Fruit fly (Drosophila melanogaster) whole organism, embryonic: ENCODE results near the gene r-l.

ENCODE experiments used
- Aef1 ChIP-seq: fragments of 200-800 bp; sonication (Bioruptor generic); IDR thresholded peaks from 3 replicates; pipeline ENCODE4 v1.3.6; 2022; ENCODE audit warnings: missing biosample characterization, missing genetic modification characterization
- CG10147 ChIP-seq: fragments of 200-800 bp; sonication (Bioruptor generic); optimal IDR thresholded peaks from 2 replicates; lab custom pipeline; 2019; ENCODE audit warnings: missing biosample characterization, mild to moderate bottlenecking, missing genetic modification characterization, moderate library complexity
- CG1024 ChIP-seq: fragments of 200-800 bp; sonication (Bioruptor generic); IDR thresholded peaks from 2 replicates; pipeline ENCODE4 v1.3.6; 2022; ENCODE audit warnings: missing biosample characterization, missing genetic modification characterization
- CG10321 ChIP-seq: fragments of 200-800 bp; sonication (Bioruptor generic); IDR thresholded peaks from 2 replicates; pipeline ENCODE4 v1.3.6; 2022; ENCODE audit warnings: missing biosample characterization, missing genetic modification characterization
- CG11504 ChIP-seq: fragments of 200-800 bp; sonication (Bioruptor generic); optimal IDR thresholded peaks from 3 replicates; lab custom pipeline; 2019; ENCODE audit warnings: missing biosample characterization, mild to moderate bottlenecking, missing genetic modification characterization, moderate library complexity
- CG11723 ChIP-seq: fragments of 200-800 bp; sonication (Bioruptor generic); optimal IDR thresholded peaks from 2 replicates; lab custom pipeline; 2017; ENCODE audit warnings: missing biosample characterization, mild to moderate bottlenecking, missing genetic modification characterization
- CG1233 ChIP-seq: fragments of 200-800 bp; sonication (Bioruptor generic); optimal IDR thresholded peaks from 4 replicates; lab custom pipeline; 2018; ENCODE audit warnings: missing biosample characterization, mild to moderate bottlenecking, missing genetic modification characterization
- CG12744 ChIP-seq: fragments of 200-800 bp; sonication (Bioruptor generic); optimal IDR thresholded peaks from 2 replicates; lab custom pipeline; 2016; ENCODE audit warnings: missing biosample characterization, missing genetic modification characterization
- CG14441 ChIP-seq: fragments of 200-800 bp; sonication (Bioruptor generic); IDR thresholded peaks from 2 replicates; pipeline ENCODE4 v1.3.6; 2022; ENCODE audit warnings: missing biosample characterization, missing genetic modification characterization
- CG14710 ChIP-seq: fragments of 200-800 bp; sonication (Bioruptor generic); optimal IDR thresholded peaks from 3 replicates; lab custom pipeline; 2019; ENCODE audit warnings: missing biosample characterization, mild to moderate bottlenecking, missing genetic modification characterization, moderate library complexity
- CG14965 ChIP-seq: fragments of 200-800 bp; sonication (Bioruptor generic); optimal IDR thresholded peaks from 2 replicates; lab custom pipeline; 2016; ENCODE audit warnings: missing biosample characterization, missing genetic modification characterization, borderline replicate concordance
- CG16779 ChIP-seq: fragments of 200-800 bp; sonication (Bioruptor generic); IDR thresholded peaks from 2 replicates; pipeline ENCODE4 v1.3.6; 2022; ENCODE audit warnings: missing biosample characterization, missing genetic modification characterization
- CG18262 ChIP-seq: fragments of 200-800 bp; optimal IDR thresholded peaks from 3 replicates; lab custom pipeline; 2019; ENCODE audit warnings: missing biosample characterization, mild to moderate bottlenecking, missing genetic modification characterization, moderate library complexity
- CG2120 ChIP-seq: fragments of 200-800 bp; sonication (Bioruptor generic); optimal IDR thresholded peaks from 3 replicates; lab custom pipeline; 2016; ENCODE audit warnings: missing biosample characterization, missing genetic modification characterization
- CG2202 ChIP-seq: fragments of 200-800 bp; sonication (Bioruptor generic); optimal IDR thresholded peaks from 2 replicates; lab custom pipeline; 2018; ENCODE audit warnings: missing biosample characterization, mild to moderate bottlenecking, missing genetic modification characterization
- CG4282 ChIP-seq: fragments of 200-800 bp; sonication (Bioruptor generic); optimal IDR thresholded peaks from 2 replicates; lab custom pipeline; 2016; ENCODE audit warnings: missing biosample characterization, missing genetic modification characterization
- CG4404 ChIP-seq: fragments of 200-800 bp; sonication (Bioruptor generic); IDR thresholded peaks from 2 replicates; pipeline ENCODE4 v1.3.6; 2022; ENCODE audit warnings: missing biosample characterization, missing genetic modification characterization
- CG6175 ChIP-seq: fragments of 200-800 bp; sonication (Bioruptor generic); IDR thresholded peaks from 3 replicates; pipeline ENCODE4 v1.3.6; 2022; ENCODE audit warnings: missing biosample characterization, missing genetic modification characterization
- CG7372 ChIP-seq: fragments of 200-800 bp; sonication (Bioruptor generic); IDR thresholded peaks from 2 replicates; pipeline ENCODE4 v1.3.6; 2022; ENCODE audit warnings: missing biosample characterization, missing genetic modification characterization
- CG7786 ChIP-seq: fragments of 200-800 bp; sonication (Bioruptor generic); optimal IDR thresholded peaks from 2 replicates; lab custom pipeline; 2016; ENCODE audit warnings: missing biosample characterization, missing genetic modification characterization
- CG9727 ChIP-seq: fragments of 200-800 bp; sonication (Bioruptor generic); optimal IDR thresholded peaks from 3 replicates; lab custom pipeline; 2017; ENCODE audit warnings: missing biosample characterization, mild to moderate bottlenecking, missing genetic modification characterization
- Gug ChIP-seq: fragments of 200-800 bp; sonication (Bioruptor generic); IDR thresholded peaks from 4 replicates; pipeline ENCODE4 v1.3.6; 2022; ENCODE audit warnings: missing biosample characterization, missing genetic modification characterization
- Hr3 ChIP-seq: fragments of 200-800 bp; sonication (Bioruptor generic); optimal IDR thresholded peaks from 3 replicates; lab custom pipeline; 2016; ENCODE audit warnings: missing biosample characterization, missing genetic modification characterization
- Hr78 ChIP-seq, 2 experiments: fragments of 200-800 bp in 1 of 2; fragments of >200 bp in 1 of 2; sonication (Bioruptor generic) in 1 of 2; optimal IDR thresholded peaks; 2 replicates each; lab custom pipeline; 2017 to 2019; ENCODE audit warnings: missing biosample characterization in 2 of 2, missing genetic modification characterization in 2 of 2, mild to moderate bottlenecking in 1 of 2, moderate library complexity in 1 of 2
- Hsf ChIP-seq: fragments of 200-800 bp; sonication (Bioruptor generic); optimal IDR thresholded peaks from 3 replicates; lab custom pipeline; 2016; ENCODE audit warnings: missing biosample characterization, missing genetic modification characterization
- Lim3 ChIP-seq: fragments of 200-800 bp; sonication (Bioruptor generic); IDR thresholded peaks from 2 replicates; pipeline ENCODE4 v1.3.6; 2022; ENCODE audit warnings: missing biosample characterization, missing genetic modification characterization
- Myb ChIP-seq: fragments of 200-800 bp; sonication (Bioruptor generic); optimal IDR thresholded peaks from 2 replicates; lab custom pipeline; 2016; ENCODE audit warnings: missing biosample characterization, missing genetic modification characterization
- Poxn ChIP-seq: fragments of 200-800 bp; sonication (Bioruptor generic); IDR thresholded peaks from 2 replicates; pipeline ENCODE4 v1.3.6; 2022; ENCODE audit warnings: missing biosample characterization, missing genetic modification characterization
- Sox100B ChIP-seq: fragments of 200-800 bp; sonication (Bioruptor generic); optimal IDR thresholded peaks from 3 replicates; lab custom pipeline; 2018; ENCODE audit warnings: missing biosample characterization, mild to moderate bottlenecking, missing genetic modification characterization
- bab2 ChIP-seq: fragments of 200-800 bp; sonication (Bioruptor generic); optimal IDR thresholded peaks from 2 replicates; lab custom pipeline; 2016; ENCODE audit warnings: missing biosample characterization, missing genetic modification characterization
- bsh ChIP-seq, 2 experiments: fragments of 200-800 bp; sonication (Bioruptor generic); optimal IDR thresholded peaks; 2 replicates each; lab custom pipeline; 2017 to 2018; ENCODE audit warnings: mild to moderate bottlenecking in 2 of 2, missing biosample characterization in 2 of 2, missing genetic modification characterization in 2 of 2, moderate library complexity in 1 of 2
- cwo ChIP-seq: fragments of 200-800 bp; sonication (Bioruptor generic); optimal IDR thresholded peaks from 3 replicates; lab custom pipeline; 2017; ENCODE audit warnings: missing biosample characterization, missing genetic modification characterization, mild to moderate bottlenecking, moderate library complexity, missing genetic modification reagents
- dm ChIP-seq: fragments of 200-800 bp; sonication (Bioruptor generic); optimal IDR thresholded peaks from 3 replicates; lab custom pipeline; 2016; ENCODE audit warnings: missing biosample characterization, missing genetic modification characterization
- en ChIP-seq: fragments of 200-800 bp; sonication (Bioruptor generic); optimal IDR thresholded peaks from 2 replicates; lab custom pipeline; 2016; ENCODE audit warnings: missing biosample characterization, missing genetic modification characterization
- kah ChIP-seq: fragments of 200-800 bp; sonication (Bioruptor generic); optimal IDR thresholded peaks from 2 replicates; lab custom pipeline; 2018; ENCODE audit warnings: missing biosample characterization, mild to moderate bottlenecking, missing genetic modification characterization
- lbe ChIP-seq: fragments of 200-800 bp; sonication (Bioruptor generic); optimal IDR thresholded peaks from 2 replicates; lab custom pipeline; 2016; ENCODE audit warnings: missing biosample characterization, mild to moderate bottlenecking, missing genetic modification characterization
- lola ChIP-seq, 3 experiments: fragments of >200 bp in 2 of 3; fragments of 200-800 bp in 1 of 3; sonication (Bioruptor generic) in 1 of 3; optimal IDR thresholded peaks; 2 replicates each; lab custom pipeline; 2017 to 2019; ENCODE audit warnings: missing biosample characterization in 3 of 3, missing genetic modification characterization in 3 of 3, mild to moderate bottlenecking in 1 of 3, moderate library complexity in 1 of 3
- mam ChIP-seq: fragments of 200-800 bp; sonication (Bioruptor generic); optimal IDR thresholded peaks from 3 replicates; lab custom pipeline; 2016; ENCODE audit warnings: missing biosample characterization, missing genetic modification characterization
- pfk ChIP-seq: fragments of 200-800 bp; sonication (Bioruptor generic); optimal IDR thresholded peaks from 2 replicates; lab custom pipeline; 2018; ENCODE audit warnings: missing biosample characterization, mild to moderate bottlenecking, missing genetic modification characterization, moderate library complexity
- repo ChIP-seq: fragments of 200-800 bp; sonication (Bioruptor generic); optimal IDR thresholded peaks from 2 replicates; lab custom pipeline; 2016; ENCODE audit warnings: missing biosample characterization, missing genetic modification characterization
- run ChIP-seq: fragments of 200-800 bp; sonication (Bioruptor generic); optimal IDR thresholded peaks from 3 replicates; lab custom pipeline; 2018; ENCODE audit warnings: missing biosample characterization, mild to moderate bottlenecking, missing genetic modification characterization
- schlank ChIP-seq: fragments of 200-800 bp; sonication (Bioruptor generic); optimal IDR thresholded peaks from 2 replicates; lab custom pipeline; 2018; ENCODE audit warnings: missing biosample characterization, mild to moderate bottlenecking, missing genetic modification characterization
- slou ChIP-seq: fragments of 200-800 bp; sonication (Bioruptor generic); optimal IDR thresholded peaks from 3 replicates; lab custom pipeline; 2016; ENCODE audit warnings: missing biosample characterization, missing genetic modification characterization
- so ChIP-seq: fragments of 200-800 bp; sonication (Bioruptor generic); IDR thresholded peaks from 3 replicates; pipeline ENCODE4 v1.3.6; 2022; ENCODE audit warnings: missing biosample characterization, missing genetic modification characterization
- sr ChIP-seq: fragments of 200-800 bp; sonication (Bioruptor generic); IDR thresholded peaks from 3 replicates; pipeline ENCODE4 v1.3.6; 2022; ENCODE audit warnings: missing biosample characterization, missing genetic modification characterization
- sug ChIP-seq: fragments of 200-800 bp; optimal IDR thresholded peaks from 2 replicates; lab custom pipeline; 2019; ENCODE audit warnings: missing biosample characterization, mild to moderate bottlenecking, missing genetic modification characterization, moderate library complexity
- tap ChIP-seq: fragments of 200-800 bp; optimal IDR thresholded peaks from 3 replicates; lab custom pipeline; 2019; ENCODE audit warnings: missing biosample characterization, mild to moderate bottlenecking, missing genetic modification characterization, moderate library complexity
- tna ChIP-seq: fragments of 200-800 bp; sonication (Bioruptor generic); IDR thresholded peaks from 2 replicates; pipeline ENCODE4 v1.3.6; 2022; ENCODE audit warnings: missing biosample characterization, missing genetic modification characterization; ENCODE audit not compliant: partially characterized antibody
- wor ChIP-seq: fragments of 200-800 bp; sonication (Bioruptor generic); IDR thresholded peaks from 2 replicates; pipeline ENCODE4 v1.3.6; 2022; ENCODE audit warnings: missing biosample characterization, missing genetic modification characterization
- z ChIP-seq: fragments of 200-800 bp; sonication (Bioruptor generic); IDR thresholded peaks from 3 replicates; pipeline ENCODE4 v1.3.6; 2022; ENCODE audit warnings: missing biosample characterization, missing genetic modification characterization

The r-l gene

DNA sequence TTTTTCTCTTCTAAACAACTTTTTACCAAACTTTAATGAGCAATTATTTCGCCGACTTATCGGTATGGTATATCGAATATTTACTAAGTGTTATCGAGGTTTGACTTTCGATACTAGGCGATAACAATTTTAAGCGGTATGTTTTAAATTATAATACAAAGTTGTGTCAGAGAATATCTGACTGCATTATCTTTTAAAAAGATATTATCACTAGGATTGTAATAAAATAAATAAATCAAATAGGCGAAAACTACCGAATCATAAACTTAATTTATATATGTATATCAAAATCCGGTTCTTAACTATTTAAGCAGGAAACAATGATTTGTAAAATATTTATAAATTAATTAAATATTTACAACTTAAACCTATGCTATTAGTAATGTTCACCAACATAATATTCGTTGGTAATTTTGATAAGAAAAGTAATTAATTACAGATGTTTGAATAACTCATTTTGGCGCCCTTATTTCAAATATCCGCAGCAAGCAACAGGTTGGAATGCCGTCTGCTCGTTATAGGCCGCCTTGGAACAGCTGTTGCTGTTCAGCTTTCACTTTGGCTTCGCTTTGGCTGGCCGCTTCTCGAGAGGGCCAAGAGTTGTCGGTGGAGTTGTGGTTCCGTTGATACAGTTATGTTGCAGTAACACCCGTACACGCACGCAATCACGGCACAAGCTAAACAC lies 34.9 kb upstream of the r-l start, which contains the start of the genes Sec15 and rtet (continued):
- TF ChIP-seq CG4282, result no peak
- no peak for TF ChIP-seq CG10147 (GFP tag; lab: Kevin White, UChicago)
- peak; percentile 98 for TF ChIP-seq kah
- peak in 1 of 3 experiments; percentile 78 for TF ChIP-seq lola (GFP tag; optimal IDR thresholded peaks at IDR 0.05; lab: Kevin White, UChicago)
- no peak for TF ChIP-seq Sox100B (GFP tag; lab: Kevin White, UChicago)
- peak; percentile 60 for TF ChIP-seq Hr3 (GFP tag; lab: Kevin White, UChicago)
- TF ChIP-seq repo, result no peak
- peak; percentile 48; the same call in 1 of the 2 replicates for TF ChIP-seq CG1024 (GFP tag; lab: Robert Waterston, UW)
- TF ChIP-seq mam (GFP tag; lab: Kevin White, UChicago), result no peak
- TF ChIP-seq lbe (GFP tag; lab: Kevin White, UChicago), result peak; percentile 7
- peak; percentile 44 for TF ChIP-seq CG1233
- TF ChIP-seq CG7786 (GFP tag; lab: Kevin White, UChicago), result peak; percentile 35
- TF ChIP-seq CG4404, result no peak
- TF ChIP-seq CG7372, result no peak
- TF ChIP-seq CG9727 (GFP tag; lab: Kevin White, UChicago), result peak; percentile 79
- peak; percentile 58 for TF ChIP-seq CG14441 (GFP tag; lab: Robert Waterston, UW)
- TF ChIP-seq so (GFP tag; lab: Robert Waterston, UW), result 0 out of 3 replicates have a peak, but pooled peaks have one; percentile 23
- TF ChIP-seq dm, result peak; percentile 24
- no peak for TF ChIP-seq slou
- TF ChIP-seq Poxn, result no peak
- TF ChIP-seq z (GFP tag; lab: Robert Waterston, UW), result no peak
- TF ChIP-seq CG11504, result no peak
- peak; percentile 60 for TF ChIP-seq Hsf
- TF ChIP-seq en (GFP tag; lab: Kevin White, UChicago), result no peak
- TF ChIP-seq bsh (GFP tag; optimal IDR thresholded peaks at IDR 0.05; lab: Kevin White, UChicago), result peak in 1 of 2 experiments; percentile 67
- peak; percentile 77 for TF ChIP-seq CG14710
- no peak for TF ChIP-seq wor
- TF ChIP-seq Aef1 (GFP tag; lab: Robert Waterston, UW), result no peak
- peak; percentile 39 for TF ChIP-seq cwo (GFP tag; lab: Kevin White, UChicago)
- TF ChIP-seq Myb (GFP tag; lab: Kevin White, UChicago), result peak; percentile 34
- TF ChIP-seq schlank (tag; lab: Kevin White, UChicago), result no peak
- peak; percentile 60 for TF ChIP-seq CG11723
- peak; percentile 84 for TF ChIP-seq CG2120 (GFP tag; lab: Kevin White, UChicago)
- TF ChIP-seq Hr78 (GFP tag; optimal IDR thresholded peaks at IDR 0.05; lab: Kevin White, UChicago), result no peak
- peak; percentile 28 for TF ChIP-seq bab2 (GFP tag; lab: Kevin White, UChicago)
- no peak for TF ChIP-seq tap (tag; lab: Kevin White, UChicago)
- TF ChIP-seq CG18262 (tag; lab: Kevin White, UChicago), result peak; percentile 54
- 0 out of 2 replicates have a peak, but pooled peaks have one; percentile 26 for TF ChIP-seq CG16779
- no peak for TF ChIP-seq CG10321 (GFP tag; lab: Robert Waterston, UW)
- TF ChIP-seq sug, result peak; percentile 54
- no peak for TF ChIP-seq CG6175 (GFP tag; lab: Robert Waterston, UW)
- TF ChIP-seq CG2202 (tag; lab: Kevin White, UChicago), result no peak
- no peak for TF ChIP-seq pfk
- peak; percentile 24 for TF ChIP-seq tna (GFP tag; lab: Robert Waterston, UW)
- TF ChIP-seq Lim3, result no peak
- TF ChIP-seq sr (GFP tag; lab: Robert Waterston, UW), result 0 out of 3 replicates have a peak, but pooled peaks have one; percentile 22
- no peak for TF ChIP-seq run (tag; lab: Kevin White, UChicago)
- TF ChIP-seq CG12744 (GFP tag; lab: Kevin White, UChicago), result no peak
- no peak for TF ChIP-seq Gug (GFP tag; lab: Robert Waterston, UW)
- no peak for TF ChIP-seq CG14965 (GFP tag; lab: Kevin White, UChicago)
